Worm (Caenorhabditis elegans) whole organism, mixed stage, embryonic: Measurements from ENCODE around the gene mig-14.

Source experiments
- M03D4.4 ChIP-seq: sonication (generic microtip); optimal IDR thresholded peaks from 2 replicates; lab custom pipeline; 2017; ENCODE audit warnings: mild to moderate bottlenecking, missing genetic modification characterization, missing compliant biosample characterization
- bed-3 ChIP-seq: fragments of 200-800 bp; sonication (Bioruptor generic); optimal IDR thresholded peaks from 3 replicates; lab custom pipeline; 2018; ENCODE audit warnings: mild to moderate bottlenecking, missing genetic modification characterization, moderate library complexity, missing compliant biosample characterization
- blmp-1 ChIP-seq: fragments of 150-350 bp; optimal IDR thresholded peaks from 2 replicates; lab custom pipeline; 2014; ENCODE audit warnings: missing biosample characterization, missing genetic modification characterization
- ceh-39 ChIP-seq: fragments of 150-350 bp; optimal IDR thresholded peaks from 2 replicates; lab custom pipeline; 2014; ENCODE audit warnings: missing biosample characterization, missing genetic modification characterization
- ceh-43 ChIP-seq: fragments of 200-800 bp; sonication (Bioruptor generic); optimal IDR thresholded peaks from 2 replicates; lab custom pipeline; 2018; ENCODE audit warnings: mild to moderate bottlenecking, missing genetic modification characterization, moderate library complexity, missing compliant biosample characterization
- ceh-83 ChIP-seq: fragments of 200-800 bp; sonication (Bioruptor generic); optimal IDR thresholded peaks from 2 replicates; lab custom pipeline; 2018; ENCODE audit warnings: mild to moderate bottlenecking, missing genetic modification characterization, missing compliant biosample characterization
- ces-1 ChIP-seq: fragments of 150-350 bp; optimal IDR thresholded peaks from 2 replicates; lab custom pipeline; 2014; ENCODE audit warnings: missing biosample characterization, missing genetic modification reagents, missing genetic modification characterization
- cnd-1 ChIP-seq: fragments of 200-800 bp; sonication (Bioruptor generic); optimal IDR thresholded peaks from 2 replicates; lab custom pipeline; 2018; ENCODE audit warnings: mild to moderate bottlenecking, missing genetic modification characterization, missing compliant biosample characterization
- elt-1 ChIP-seq: sonication (generic microtip); optimal IDR thresholded peaks from 2 replicates; lab custom pipeline; 2017; ENCODE audit warnings: missing genetic modification characterization, mild to moderate bottlenecking, missing compliant biosample characterization, antibody characterized with exemption, moderate library complexity, borderline replicate concordance; ENCODE audit not compliant: insufficient read depth
- elt-3 ChIP-seq: fragments of 150-350 bp; optimal IDR thresholded peaks from 2 replicates; lab custom pipeline; 2014; ENCODE audit warnings: missing biosample characterization, missing genetic modification characterization
- flh-1 ChIP-seq: fragments of 200-800 bp; sonication (Bioruptor generic); optimal IDR thresholded peaks from 2 replicates; lab custom pipeline; 2018; ENCODE audit warnings: mild to moderate bottlenecking, missing genetic modification characterization, moderate library complexity, missing compliant biosample characterization
- ham-2 ChIP-seq: fragments of 200-800 bp; sonication (Bioruptor generic); optimal IDR thresholded peaks from 2 replicates; lab custom pipeline; 2018; ENCODE audit warnings: mild to moderate bottlenecking, missing genetic modification characterization, missing compliant biosample characterization
- hlh-1 ChIP-seq: fragments of 150-350 bp; optimal IDR thresholded peaks from 2 replicates; lab custom pipeline; 2014; ENCODE audit warnings: missing biosample characterization, missing genetic modification reagents, missing genetic modification characterization
- lin-13 ChIP-seq: fragments of 150-350 bp; optimal IDR thresholded peaks from 2 replicates; lab custom pipeline; 2014; ENCODE audit warnings: missing biosample characterization, missing genetic modification characterization
- lsy-2 ChIP-seq: fragments of 150-350 bp; optimal IDR thresholded peaks from 2 replicates; lab custom pipeline; 2014; ENCODE audit warnings: missing biosample characterization, missing genetic modification characterization
- mep-1 ChIP-seq: fragments of 150-350 bp; optimal IDR thresholded peaks from 2 replicates; lab custom pipeline; 2017; ENCODE audit warnings: missing biosample characterization, missing genetic modification reagents, missing genetic modification characterization, inconsistent platforms
- mls-2 ChIP-seq: sonication (generic microtip); optimal IDR thresholded peaks from 2 replicates; lab custom pipeline; 2016; ENCODE audit warnings: mild to moderate bottlenecking, missing genetic modification characterization, moderate library complexity, missing compliant biosample characterization
- nhr-2 ChIP-seq: fragments of 150-350 bp; optimal IDR thresholded peaks from 2 replicates; lab custom pipeline; 2014; ENCODE audit warnings: missing biosample characterization, missing genetic modification characterization
- nhr-237 ChIP-seq: fragments of 150-350 bp; optimal IDR thresholded peaks from 2 replicates; lab custom pipeline; 2014; ENCODE audit warnings: missing biosample characterization, missing genetic modification characterization
- nhr-76 ChIP-seq: sonication (generic microtip); optimal IDR thresholded peaks from 2 replicates; lab custom pipeline; 2017; ENCODE audit warnings: missing biosample characterization, missing genetic modification characterization
- pha-4 ChIP-seq: fragments of 150-350 bp; optimal IDR thresholded peaks from 2 replicates; lab custom pipeline; 2018; ENCODE audit warnings: missing biosample characterization, missing genetic modification reagents, missing genetic modification characterization
- sem-2 ChIP-seq: fragments of 200-800 bp; sonication (Bioruptor generic); optimal IDR thresholded peaks from 2 replicates; lab custom pipeline; 2018; ENCODE audit warnings: mild to moderate bottlenecking, missing genetic modification characterization, missing compliant biosample characterization
- sptf-1 ChIP-seq: sonication (generic microtip); optimal IDR thresholded peaks from 2 replicates; lab custom pipeline; 2017; ENCODE audit warnings: mild to moderate bottlenecking, missing genetic modification characterization, moderate library complexity, missing compliant biosample characterization
- tbx-8 ChIP-seq: fragments of 200-800 bp; sonication (Bioruptor generic); optimal IDR thresholded peaks from 2 replicates; lab custom pipeline; 2018; ENCODE audit warnings: mild to moderate bottlenecking, missing genetic modification characterization, moderate library complexity, missing compliant biosample characterization
- unc-39 ChIP-seq: fragments of 150-350 bp; optimal IDR thresholded peaks from 2 replicates; lab custom pipeline; 2014; ENCODE audit warnings: missing biosample characterization, missing genetic modification characterization
- unc-62 ChIP-seq: fragments of 150-350 bp; optimal IDR thresholded peaks from 2 replicates; lab custom pipeline; 2014; ENCODE audit warnings: missing biosample characterization, missing genetic modification reagents, missing genetic modification characterization
- zip-8 ChIP-seq: fragments of 150-350 bp; optimal IDR thresholded peaks from 2 replicates; lab custom pipeline; 2014; ENCODE audit warnings: missing biosample characterization, missing genetic modification characterization
- ztf-11 ChIP-seq: fragments of 150-350 bp; optimal IDR thresholded peaks from 2 replicates; lab custom pipeline; 2014; ENCODE audit warnings: missing biosample characterization, missing genetic modification characterization

Gene mig-14

ce11 chrII:13736906-13737305, 4.6 kb upstream of the mig-14 start:
- TF ChIP-seq tbx-8 (no peak), ceh-39 (tag; lab: Kevin White, UChicago) (no peak), cnd-1 (tag; lab: Kevin White, UChicago) (peak; percentile 8), lsy-2 (tag; lab: Kevin White, UChicago) (no peak), unc-62 (GFP tag; lab: Kevin White, UChicago) (peak; percentile 43), sptf-1 (tag; lab: Kevin White, UChicago) (no peak), hlh-1 (tag; lab: Kevin White, UChicago) (no peak), nhr-76 (tag; lab: Kevin White, UChicago) (no peak), M03D4.4 (tag; lab: Kevin White, UChicago) (no peak), nhr-2 (tag; lab: Kevin White, UChicago) (peak; percentile 65), lin-13 (tag; lab: Kevin White, UChicago) (no peak)

- TF ChIP-seq bed-3 (GFP tag; lab: Kevin White, UChicago) (no peak), elt-1 (peak; percentile 8), nhr-76 (tag; lab: Kevin White, UChicago) (no peak), ham-2 (GFP tag; lab: Kevin White, UChicago) (no peak), lin-13 (tag; lab: Kevin White, UChicago) (peak; percentile 14), nhr-2 (tag; lab: Kevin White, UChicago) (peak; percentile 57), blmp-1 (tag; lab: Kevin White, UChicago) (no peak), elt-3 (peak; percentile 1)
Measured at ce11 chrII:13737751-13738525, 3.6 kb upstream of the mig-14 start.

DNA sequence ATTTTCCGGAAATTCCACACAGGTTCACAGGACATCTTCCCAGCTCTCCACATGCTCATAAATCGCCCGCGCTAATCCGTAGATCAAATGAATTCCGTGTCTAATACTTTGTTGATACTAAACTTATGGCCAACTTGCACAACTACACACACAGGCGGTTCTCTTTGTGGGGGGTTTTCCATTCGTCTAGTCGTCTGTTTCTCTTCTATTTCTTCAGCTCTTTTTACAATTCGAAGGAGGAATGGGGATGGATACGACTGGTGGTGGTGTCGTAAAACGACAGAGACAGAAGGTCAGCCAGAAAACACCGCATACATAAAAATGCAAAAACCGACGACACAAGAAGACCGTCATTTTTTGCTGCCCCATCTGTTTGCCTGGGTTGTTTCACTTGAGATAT, 2.1 kb upstream of the mig-14 start:
- TF ChIP-seq pha-4 (tag; lab: Kevin White, UChicago) (peak; percentile 16), tbx-8 (no peak), cnd-1 (tag; lab: Kevin White, UChicago) (peak; percentile 57), hlh-1 (tag; lab: Kevin White, UChicago) (peak; percentile 47)

ce11 chrII:13750128-13750527, 8.6 kb downstream of the mig-14 start:
- TF ChIP-seq sptf-1 (tag; lab: Kevin White, UChicago) (no peak), flh-1 (GFP tag; lab: Kevin White, UChicago) (no peak), ztf-11 (no peak), zip-8 (tag; lab: Kevin White, UChicago) (no peak), ces-1 (GFP tag; lab: Kevin White, UChicago) (no peak), nhr-237 (tag; lab: Kevin White, UChicago) (no peak), ceh-43 (no peak), cnd-1 (tag; lab: Kevin White, UChicago) (no peak), lsy-2 (tag; lab: Kevin White, UChicago) (no peak), ham-2 (GFP tag; lab: Kevin White, UChicago) (no peak), hlh-1 (tag; lab: Kevin White, UChicago) (no peak), mls-2 (no peak), ceh-39 (tag; lab: Kevin White, UChicago) (no peak)

DNA sequence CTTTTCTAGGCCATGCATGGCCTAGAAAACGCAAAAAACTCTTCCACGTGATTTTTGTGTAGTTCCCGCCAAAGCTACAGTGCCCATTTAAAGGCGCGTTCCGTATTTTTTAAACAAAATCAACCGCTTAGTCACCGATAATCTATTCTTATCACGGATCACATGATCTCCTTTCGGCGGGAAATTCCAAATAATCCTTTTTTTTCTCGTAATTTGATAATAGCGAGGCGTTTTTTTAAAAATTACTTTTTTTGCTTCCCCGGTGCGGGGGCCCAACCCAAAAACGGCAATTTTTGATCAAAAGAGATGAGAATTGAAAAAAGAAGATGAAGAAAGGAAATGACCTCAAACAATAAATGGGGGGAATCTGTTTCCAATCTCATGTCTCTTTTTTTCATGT, 9.5 kb downstream of the mig-14 start:
- TF ChIP-seq elt-3 (no peak), flh-1 (GFP tag; lab: Kevin White, UChicago) (no peak), mep-1 (no peak), blmp-1 (tag; lab: Kevin White, UChicago) (no peak), unc-39 (tag; lab: Kevin White, UChicago) (no peak)

- TF ChIP-seq bed-3 (GFP tag; lab: Kevin White, UChicago) (no peak), sem-2 (no peak), ceh-83 (GFP tag; lab: Kevin White, UChicago) (no peak)
- TF ChIP-seq, all 35 proteins: peak for 0
Measured at ce11 chrII:13752016-13752415, 10.5 kb downstream of the mig-14 start, which contains the start of gene arrd-14. arrd-14 (plus strand) TSS chrII:13752316.
